Fruit fly (Drosophila melanogaster) whole organism, embryonic: ENCODE results near the gene CG33702.

Experiments used
- Abd-B ChIP-seq: fragments of 200-800 bp; sonication (Bioruptor generic); optimal IDR thresholded peaks from 2 replicates; lab custom pipeline; 2018; ENCODE audit warnings: missing biosample characterization, mild to moderate bottlenecking, missing genetic modification characterization, moderate library complexity
- Atf-2 ChIP-seq: fragments of 200-800 bp; sonication (Bioruptor generic); optimal IDR thresholded peaks from 2 replicates; lab custom pipeline; 2016; ENCODE audit warnings: missing biosample characterization, missing genetic modification characterization
- CG10274 ChIP-seq: fragments of 200-800 bp; sonication (Bioruptor generic); optimal IDR thresholded peaks from 3 replicates; lab custom pipeline; 2017; ENCODE audit warnings: missing biosample characterization, mild to moderate bottlenecking, missing genetic modification characterization
- CG11456 ChIP-seq: fragments of 200-800 bp; sonication (Bioruptor generic); IDR thresholded peaks from 3 replicates; pipeline ENCODE4 v1.3.6; 2022; ENCODE audit warnings: missing biosample characterization, missing genetic modification characterization
- CG12299 ChIP-seq: fragments of 200-800 bp; sonication (Bioruptor generic); optimal IDR thresholded peaks from 2 replicates; lab custom pipeline; 2018; ENCODE audit warnings: missing biosample characterization, mild to moderate bottlenecking, missing genetic modification characterization
- CG13287 ChIP-seq: fragments of 200-800 bp; sonication (Bioruptor generic); IDR thresholded peaks from 2 replicates; pipeline ENCODE4 v1.3.6; 2022; ENCODE audit warnings: missing biosample characterization, missing genetic modification characterization; ENCODE audit not compliant: partially characterized antibody
- CG14014 ChIP-seq: fragments of 200-800 bp; sonication (Bioruptor generic); IDR thresholded peaks from 2 replicates; pipeline ENCODE4 v1.3.6; 2022; ENCODE audit warnings: missing biosample characterization, missing genetic modification characterization
- CG16779 ChIP-seq: fragments of 200-800 bp; sonication (Bioruptor generic); IDR thresholded peaks from 2 replicates; pipeline ENCODE4 v1.3.6; 2022; ENCODE audit warnings: missing biosample characterization, missing genetic modification characterization
- CG16863 ChIP-seq: fragments of 200-800 bp; sonication (Bioruptor generic); optimal IDR thresholded peaks from 3 replicates; lab custom pipeline; 2016; ENCODE audit warnings: missing biosample characterization, missing genetic modification characterization
- CG17359 ChIP-seq: fragments of 200-800 bp; sonication (Bioruptor generic); optimal IDR thresholded peaks from 3 replicates; lab custom pipeline; 2018; ENCODE audit warnings: missing biosample characterization, mild to moderate bottlenecking, missing genetic modification characterization, moderate library complexity
- CG17612 ChIP-seq: fragments of 200-800 bp; sonication (Bioruptor generic); IDR thresholded peaks from 2 replicates; pipeline ENCODE4 v1.3.6; 2022; ENCODE audit warnings: missing biosample characterization, missing genetic modification characterization
- CG33557 ChIP-seq: fragments of 200-800 bp; sonication (Bioruptor generic); optimal IDR thresholded peaks from 2 replicates; lab custom pipeline; 2019; ENCODE audit warnings: missing biosample characterization, mild to moderate bottlenecking, missing genetic modification characterization, moderate library complexity
- CG34224 ChIP-seq: fragments of 200-800 bp; sonication (Bioruptor generic); IDR thresholded peaks from 3 replicates; pipeline ENCODE4 v1.3.6; 2022; ENCODE audit warnings: missing biosample characterization, missing genetic modification characterization; ENCODE audit not compliant: partially characterized antibody
- CG6689 ChIP-seq: fragments of 200-800 bp; sonication (Bioruptor generic); IDR thresholded peaks from 2 replicates; pipeline ENCODE4 v1.3.6; 2022; ENCODE audit warnings: missing biosample characterization, missing genetic modification characterization
- CG8765 ChIP-seq: fragments of 200-800 bp; sonication (Bioruptor generic); IDR thresholded peaks from 2 replicates; pipeline ENCODE4 v1.3.6; 2022; ENCODE audit warnings: missing biosample characterization, missing genetic modification characterization
- CG8944 ChIP-seq: fragments of 200-800 bp; sonication (Bioruptor generic); optimal IDR thresholded peaks from 3 replicates; lab custom pipeline; 2016; ENCODE audit warnings: missing biosample characterization, missing genetic modification characterization
- CTCF ChIP-seq: fragments of 200-800 bp; sonication (Bioruptor generic); optimal IDR thresholded peaks from 2 replicates; lab custom pipeline; 2017; ENCODE audit warnings: missing biosample characterization, mild to moderate bottlenecking, missing genetic modification characterization, moderate library complexity
- CoRest ChIP-seq: fragments of 200-800 bp; sonication (Bioruptor generic); optimal IDR thresholded peaks from 3 replicates; lab custom pipeline; 2018; ENCODE audit warnings: missing biosample characterization, mild to moderate bottlenecking, missing genetic modification characterization, moderate library complexity
- D ChIP-seq, 2 experiments: fragments of 200-800 bp in 1 of 2; fragments of >200 bp in 1 of 2; sonication (Bioruptor generic) in 1 of 2; optimal IDR thresholded peaks; 2 replicates in 1 of 2; 3 replicates in 1 of 2; lab custom pipeline; 2017; ENCODE audit warnings: mild to moderate bottlenecking in 1 of 2, missing biosample characterization in 1 of 2, missing genetic modification characterization in 1 of 2, missing genetic modification reagents in 1 of 2
- D19A ChIP-seq: fragments of 200-800 bp; optimal IDR thresholded peaks from 3 replicates; lab custom pipeline; 2019; ENCODE audit warnings: missing biosample characterization, mild to moderate bottlenecking, missing genetic modification characterization, moderate library complexity
- Fer3 ChIP-seq: fragments of 200-800 bp; sonication (Bioruptor generic); optimal IDR thresholded peaks from 2 replicates; lab custom pipeline; 2018; ENCODE audit warnings: missing biosample characterization, mild to moderate bottlenecking, missing genetic modification characterization, moderate library complexity
- H15 ChIP-seq: fragments of 200-800 bp; sonication (Bioruptor generic); IDR thresholded peaks from 3 replicates; pipeline ENCODE4 v1.3.6; 2022; ENCODE audit warnings: missing biosample characterization, missing genetic modification characterization
- H2.0 ChIP-seq: fragments of 200-800 bp; sonication (Bioruptor generic); IDR thresholded peaks from 2 replicates; pipeline ENCODE4 v1.3.6; 2022; ENCODE audit warnings: missing biosample characterization, missing genetic modification characterization
- HLH54F ChIP-seq: fragments of 200-800 bp; sonication (Bioruptor generic); optimal IDR thresholded peaks from 3 replicates; lab custom pipeline; 2016; ENCODE audit warnings: missing biosample characterization, missing genetic modification characterization
- Lpt ChIP-seq: fragments of >200 bp; optimal IDR thresholded peaks from 2 replicates; lab custom pipeline; 2018; ENCODE audit warnings: missing biosample characterization, missing genetic modification characterization
- Max ChIP-seq: fragments of 200-800 bp; sonication (Bioruptor generic); optimal IDR thresholded peaks from 2 replicates; lab custom pipeline; 2016; ENCODE audit warnings: missing biosample characterization, mild to moderate bottlenecking, missing genetic modification characterization
- Mrtf ChIP-seq: fragments of 200-800 bp; sonication (Bioruptor generic); IDR thresholded peaks from 3 replicates; pipeline ENCODE4 v1.3.6; 2022; ENCODE audit warnings: missing biosample characterization, missing genetic modification characterization
- Nf-YA ChIP-seq: fragments of 200-800 bp; sonication (Bioruptor generic); IDR thresholded peaks from 2 replicates; pipeline ENCODE4 v1.3.6; 2022; ENCODE audit warnings: missing biosample characterization, missing genetic modification characterization
- Nf-YC ChIP-seq: fragments of 200-800 bp; optimal IDR thresholded peaks from 3 replicates; lab custom pipeline; 2019; ENCODE audit warnings: missing biosample characterization, mild to moderate bottlenecking, missing genetic modification characterization, moderate library complexity
- Ptx1 ChIP-seq: fragments of 200-800 bp; sonication (Bioruptor generic); IDR thresholded peaks from 2 replicates; pipeline ENCODE4 v1.3.6; 2022; ENCODE audit warnings: missing biosample characterization, missing genetic modification characterization
- Rx ChIP-seq: fragments of 200-800 bp; sonication (Bioruptor generic); IDR thresholded peaks from 2 replicates; pipeline ENCODE4 v1.3.6; 2022; ENCODE audit warnings: missing biosample characterization, missing genetic modification characterization
- Sox100B ChIP-seq: fragments of 200-800 bp; sonication (Bioruptor generic); optimal IDR thresholded peaks from 3 replicates; lab custom pipeline; 2018; ENCODE audit warnings: missing biosample characterization, mild to moderate bottlenecking, missing genetic modification characterization
- Spps ChIP-seq: fragments of 200-800 bp; sonication (Bioruptor generic); optimal IDR thresholded peaks from 2 replicates; lab custom pipeline; 2018; ENCODE audit warnings: missing biosample characterization, mild to moderate bottlenecking, missing genetic modification characterization
- dati ChIP-seq: fragments of 200-800 bp; sonication (Bioruptor generic); IDR thresholded peaks from 2 replicates; pipeline ENCODE4 v1.3.6; 2022; ENCODE audit warnings: missing biosample characterization, missing genetic modification characterization
- dimm ChIP-seq: fragments of 200-800 bp; sonication (Bioruptor generic); IDR thresholded peaks from 2 replicates; pipeline ENCODE4 v1.3.6; 2022; ENCODE audit warnings: missing biosample characterization, missing genetic modification characterization
- disco-r ChIP-seq: fragments of 200-800 bp; sonication (Bioruptor generic); optimal IDR thresholded peaks from 2 replicates; lab custom pipeline; 2016; ENCODE audit warnings: missing biosample characterization, missing genetic modification characterization
- ewg ChIP-seq: fragments of 200-800 bp; sonication (Bioruptor generic); optimal IDR thresholded peaks from 3 replicates; lab custom pipeline; 2017; ENCODE audit warnings: mild to moderate bottlenecking, missing biosample characterization, missing genetic modification reagents, missing genetic modification characterization
- exex ChIP-seq: fragments of 200-800 bp; sonication (Bioruptor generic); optimal IDR thresholded peaks from 4 replicates; lab custom pipeline; 2018; ENCODE audit warnings: missing biosample characterization, mild to moderate bottlenecking, missing genetic modification characterization, moderate library complexity
- jing ChIP-seq: fragments of 200-800 bp; sonication (Bioruptor generic); optimal IDR thresholded peaks from 2 replicates; lab custom pipeline; 2018; ENCODE audit warnings: missing biosample characterization, mild to moderate bottlenecking, missing genetic modification characterization
- luna ChIP-seq: fragments of 200-800 bp; sonication (Bioruptor generic); optimal IDR thresholded peaks from 2 replicates; lab custom pipeline; 2016; ENCODE audit warnings: missing biosample characterization, missing genetic modification characterization
- maf-S ChIP-seq: fragments of 200-800 bp; sonication (Bioruptor generic); optimal IDR thresholded peaks from 2 replicates; lab custom pipeline; 2016; ENCODE audit warnings: missing biosample characterization, missing genetic modification characterization
- onecut ChIP-seq: fragments of 200-800 bp; sonication (Bioruptor generic); IDR thresholded peaks from 2 replicates; pipeline ENCODE4 v1.3.6; 2022; ENCODE audit warnings: missing biosample characterization, missing genetic modification characterization
- pan ChIP-seq, 4 experiments: fragments of >200 bp in 3 of 4; fragments of 200-800 bp in 1 of 4; sonication (Bioruptor generic) in 1 of 4; optimal IDR thresholded peaks in 3 of 4; IDR thresholded peaks in 1 of 4; 2 replicates each; pipeline versions ENCODE4 v1.3.6 to Lab custom; 2017 to 2022; ENCODE audit warnings: missing biosample characterization in 2 of 4, missing genetic modification characterization in 2 of 4, mixed read lengths in 1 of 4
- pfk ChIP-seq: fragments of 200-800 bp; sonication (Bioruptor generic); optimal IDR thresholded peaks from 2 replicates; lab custom pipeline; 2018; ENCODE audit warnings: missing biosample characterization, mild to moderate bottlenecking, missing genetic modification characterization, moderate library complexity
- pita ChIP-seq: fragments of 200-800 bp; sonication (Bioruptor generic); optimal IDR thresholded peaks from 2 replicates; lab custom pipeline; 2017; ENCODE audit warnings: missing biosample characterization, mild to moderate bottlenecking, missing genetic modification characterization
- ro ChIP-seq: fragments of 200-800 bp; sonication (Bioruptor generic); IDR thresholded peaks from 2 replicates; pipeline ENCODE4 v1.3.6; 2022; ENCODE audit warnings: missing biosample characterization, missing genetic modification characterization
- shn ChIP-seq: fragments of 200-800 bp; sonication (Bioruptor generic); optimal IDR thresholded peaks from 3 replicates; lab custom pipeline; 2016; ENCODE audit warnings: missing biosample characterization, missing genetic modification characterization
- slou ChIP-seq: fragments of 200-800 bp; sonication (Bioruptor generic); optimal IDR thresholded peaks from 3 replicates; lab custom pipeline; 2016; ENCODE audit warnings: missing biosample characterization, missing genetic modification characterization
- so ChIP-seq: fragments of 200-800 bp; sonication (Bioruptor generic); IDR thresholded peaks from 3 replicates; pipeline ENCODE4 v1.3.6; 2022; ENCODE audit warnings: missing biosample characterization, missing genetic modification characterization
- tgo ChIP-seq: fragments of 200-800 bp; sonication (Bioruptor generic); IDR thresholded peaks from 3 replicates; pipeline ENCODE4 v1.3.6; 2022; ENCODE audit warnings: missing biosample characterization, missing genetic modification characterization
- z ChIP-seq: fragments of 200-800 bp; sonication (Bioruptor generic); IDR thresholded peaks from 3 replicates; pipeline ENCODE4 v1.3.6; 2022; ENCODE audit warnings: missing biosample characterization, missing genetic modification characterization

Gene CG33702

dm6 chr3L:9465652-9466244 is 47.5 kb downstream of the CG33702 start (continued):
- TF ChIP-seq Nf-YA (GFP tag; lab: Robert Waterston, UW) (no peak), H15 (GFP tag; lab: Robert Waterston, UW) (no peak; the same call in 2 of the 3 replicates), CG13287 (GFP tag; lab: Robert Waterston, UW) (no peak), Lpt (no peak), Sox100B (GFP tag; lab: Kevin White, UChicago) (no peak), CoRest (no peak), ro (GFP tag; lab: Robert Waterston, UW) (no peak), Abd-B (GFP tag; lab: Kevin White, UChicago) (no peak), CG11456 (GFP tag; lab: Robert Waterston, UW) (no peak), Max (GFP tag; lab: Kevin White, UChicago) (no peak), HLH54F (GFP tag; lab: Kevin White, UChicago) (no peak), CG16863 (GFP tag; lab: Kevin White, UChicago) (no peak), ewg (no peak), Atf-2 (no peak), maf-S (GFP tag; lab: Kevin White, UChicago) (no peak), tgo (no peak), luna (GFP tag; lab: Kevin White, UChicago) (no peak), CG14014 (no peak), Nf-YC (tag; lab: Kevin White, UChicago) (peak; percentile 22), CG34224 (GFP tag; lab: Robert Waterston, UW) (no peak), disco-r (GFP tag; lab: Kevin White, UChicago) (no peak), jing (GFP tag; lab: Kevin White, UChicago) (no peak), CG17359 (tag; lab: Kevin White, UChicago) (no peak), Fer3 (no peak), CG6689 (GFP tag; lab: Robert Waterston, UW) (no peak), CG33557 (GFP tag; lab: Kevin White, UChicago) (peak; percentile 1), dati (GFP tag; lab: Robert Waterston, UW) (no peak), CTCF (no peak), shn (GFP tag; lab: Kevin White, UChicago) (no peak), slou (GFP tag; lab: Kevin White, UChicago) (no peak), onecut (GFP tag; lab: Robert Waterston, UW) (peak; percentile 15; the same call in 1 of the 2 replicates), Rx (GFP tag; lab: Robert Waterston, UW) (no peak), D (optimal IDR thresholded peaks at IDR 0.05; lab: Kevin White, UChicago) (no peak), D (GFP tag; optimal IDR thresholded peaks at IDR 0.05; lab: Kevin White, UChicago) (no peak), CG8944 (GFP tag; lab: Kevin White, UChicago) (no peak), Spps (tag; lab: Kevin White, UChicago) (no peak), pfk (GFP tag; lab: Kevin White, UChicago) (no peak), D19A (tag; lab: Kevin White, UChicago) (no peak), CG10274 (GFP tag; lab: Kevin White, UChicago) (no peak), CG8765 (GFP tag; lab: Robert Waterston, UW) (no peak), H2.0 (GFP tag; lab: Robert Waterston, UW) (no peak), Mrtf (GFP tag; lab: Robert Waterston, UW) (no peak), Ptx1 (GFP tag; lab: Robert Waterston, UW) (no peak), pan (optimal IDR thresholded peaks at IDR 0.05; lab: Kevin White, UChicago) (no peak), pan (GFP tag; optimal IDR thresholded peaks at IDR 0.05 in 1 of 2, IDR thresholded peaks at IDR 0.05 in 1 of 2) (no peak), pita (GFP tag; lab: Kevin White, UChicago) (no peak), exex (tag; lab: Kevin White, UChicago) (peak; percentile 16), z (GFP tag; lab: Robert Waterston, UW) (0 out of 3 replicates have a peak, but pooled peaks have one; percentile 16), dimm (GFP tag; lab: Robert Waterston, UW) (no peak), CG12299 (tag; lab: Kevin White, UChicago) (no peak), CG16779 (GFP tag; lab: Robert Waterston, UW) (no peak), so (GFP tag; lab: Robert Waterston, UW) (no peak), CG17612 (no peak)
